Fruit fly (Drosophila melanogaster): ENCODE measurements around the gene CG4239.
A peak's percentile ranks its signal among the peaks of the same experiment; 100 is the strongest.

Gene CG4239

DNA sequence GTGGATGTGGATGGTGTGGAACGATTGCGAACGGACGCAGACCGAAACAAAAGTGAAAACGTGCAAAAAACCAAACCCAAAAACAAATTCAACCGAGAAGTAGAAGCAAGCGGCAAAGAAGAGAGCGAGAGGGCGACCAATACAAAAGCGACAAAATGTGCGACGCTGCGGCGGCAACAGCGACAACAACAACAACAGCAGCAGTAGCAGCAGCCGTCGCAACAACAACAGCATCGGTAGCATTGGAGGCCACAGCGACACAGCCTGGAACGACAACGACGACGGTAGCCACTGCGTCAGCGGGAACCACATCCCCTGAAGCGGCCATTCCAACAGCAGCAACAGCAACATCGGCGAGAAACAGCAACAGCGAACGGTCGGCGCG lies 38.0 kb downstream of the CG4239 start (continued):
- TF ChIP-seq Drgx (GFP tag; IDR thresholded peaks at IDR 0.05) (peak; percentile 54; the same call in 1 of the 2 replicates), Bdp1 (GFP tag; optimal IDR thresholded peaks at IDR 0.05) (no peak), Adf1 (GFP tag; IDR thresholded peaks at IDR 0.05) (peak; percentile 23; the same call in 1 of the 2 replicates), CG33213 (GFP tag; optimal IDR thresholded peaks at IDR 0.05) (no peak), HLHmδ (GFP tag; optimal IDR thresholded peaks at IDR 0.05) (no peak), chinmo (GFP tag; IDR thresholded peaks at IDR 0.05; ENCODE audit: partially characterized antibody) (no peak), odd (GFP tag; optimal IDR thresholded peaks at IDR 0.05) (peak; percentile 8), CG4328 (GFP tag; optimal IDR thresholded peaks at IDR 0.05) (no peak), CG3281 (GFP tag; optimal IDR thresholded peaks at IDR 0.05) (no peak), CG1529 (GFP tag; optimal IDR thresholded peaks at IDR 0.05) (no peak), Jarid2 (GFP tag; optimal IDR thresholded peaks at IDR 0.05) (no peak), Oaz (GFP tag; IDR thresholded peaks at IDR 0.05) (no peak), Rfx (GFP tag; IDR thresholded peaks at IDR 0.05) (0 out of 2 replicates have a peak, but pooled peaks have one; percentile 6), CG8089 (GFP tag; optimal IDR thresholded peaks at IDR 0.05) (no peak), seq (GFP tag; IDR thresholded peaks at IDR 0.05) (no peak)

DNA sequence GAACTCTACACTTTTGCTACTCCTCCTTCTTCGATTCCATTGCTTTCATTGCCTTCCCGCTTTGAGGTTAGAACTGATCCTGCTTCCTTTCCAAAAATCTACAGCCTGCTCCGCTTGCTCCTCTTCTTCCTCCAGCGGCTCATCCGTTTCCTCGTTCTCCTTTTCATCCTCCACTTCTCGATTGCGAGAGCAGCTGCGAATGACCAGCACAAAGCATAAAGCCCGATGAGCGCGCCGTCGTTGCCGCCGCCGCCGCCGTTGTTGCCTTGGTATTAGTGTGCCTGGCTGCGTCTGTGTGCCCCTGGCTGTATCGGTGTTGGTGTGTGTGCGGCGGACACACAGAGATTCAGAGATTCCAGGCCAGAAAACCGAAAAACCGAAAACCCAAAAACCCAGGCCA lies 39.2 kb downstream of the CG4239 start:
- TF ChIP-seq Adf1 (GFP tag; IDR thresholded peaks at IDR 0.05): peak; percentile 56
- no peak for TF ChIP-seq D19A (tag; optimal IDR thresholded peaks at IDR 0.05)
- TF ChIP-seq zf30C (GFP tag; optimal IDR thresholded peaks at IDR 0.05): no peak
- no peak for TF ChIP-seq CG5180 (GFP tag; optimal IDR thresholded peaks at IDR 0.05)
- no peak for TF ChIP-seq Ssrp (tag; optimal IDR thresholded peaks at IDR 0.05)
- no peak for TF ChIP-seq Poxn (GFP tag; IDR thresholded peaks at IDR 0.05)
- no peak for TF ChIP-seq sna (GFP tag; IDR thresholded peaks at IDR 0.05; ENCODE audit: partially characterized antibody)
- TF ChIP-seq Trl (optimal IDR thresholded peaks at IDR 0.05): peak; percentile 4 to 14
- TF ChIP-seq Trl (GFP tag; optimal IDR thresholded peaks at IDR 0.05): no peak
- no peak for TF ChIP-seq CG43689 (GFP tag; IDR thresholded peaks at IDR 0.05)
- no peak for TF ChIP-seq CG11085 (GFP tag; IDR thresholded peaks at IDR 0.05)
- TF ChIP-seq ranshi (GFP tag; IDR thresholded peaks at IDR 0.05): no peak
- TF ChIP-seq Stat92E (GFP tag; optimal IDR thresholded peaks at IDR 0.05): peak in 1 of 3 experiments; percentile 25
- TF ChIP-seq psq (GFP tag; optimal IDR thresholded peaks at IDR 0.05): peak; percentile 72
- TF ChIP-seq CG13287 (GFP tag; IDR thresholded peaks at IDR 0.05; ENCODE audit: partially characterized antibody): no peak
- no peak for TF ChIP-seq crc (GFP tag; optimal IDR thresholded peaks at IDR 0.05)
- TF ChIP-seq vnd (GFP tag; IDR thresholded peaks at IDR 0.05; ENCODE audit: partially characterized antibody): no peak
- TF ChIP-seq CG2678 (tag; optimal IDR thresholded peaks at IDR 0.05): no peak
- no peak for TF ChIP-seq NC2α (GFP tag; optimal IDR thresholded peaks at IDR 0.05)
- peak; percentile 35 for TF ChIP-seq Med (GFP tag)
- no peak for TF ChIP-seq CG9817 (tag; optimal IDR thresholded peaks at IDR 0.05)
- no peak for TF ChIP-seq CG14965 (GFP tag; optimal IDR thresholded peaks at IDR 0.05; ENCODE audit: borderline replicate concordance)
- TF ChIP-seq tgo (GFP tag; IDR thresholded peaks at IDR 0.05): no peak
- no peak for TF ChIP-seq Jarid2 (GFP tag; optimal IDR thresholded peaks at IDR 0.05)
- no peak for TF ChIP-seq D19B (GFP tag; optimal IDR thresholded peaks at IDR 0.05)
- peak; percentile 71 for TF ChIP-seq bigmax (GFP tag; optimal IDR thresholded peaks at IDR 0.05)
- peak; percentile 71 for TF ChIP-seq cg (GFP tag; optimal IDR thresholded peaks at IDR 0.05)

Measured in whole organism, embryonic.